Worm (Caenorhabditis elegans): ENCODE results near the gene R02E12.4.

R02E12.4 gene

DNA sequence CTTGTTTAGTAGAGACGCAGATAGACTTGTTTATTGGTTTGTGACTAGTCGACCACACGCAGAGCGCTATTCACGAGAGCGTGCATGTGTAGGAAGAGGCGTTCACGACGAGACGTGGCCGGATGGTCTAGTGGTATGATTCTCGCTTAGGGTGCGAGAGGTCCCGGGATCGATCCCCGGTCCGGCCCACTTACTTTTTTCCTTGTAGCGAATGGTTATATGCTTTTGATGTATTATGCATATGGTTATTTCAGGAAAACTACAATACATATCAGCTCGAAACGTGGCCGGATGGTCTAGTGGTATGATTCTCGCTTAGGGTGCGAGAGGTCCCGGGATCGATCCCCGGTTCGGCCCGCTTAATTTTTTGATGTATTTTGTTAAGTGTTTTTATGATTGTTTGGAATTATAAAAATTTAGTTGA is 35.1 kb upstream of the R02E12.4 start (continued):
- peak; percentile 14 for TF ChIP-seq ets-4 (GFP tag; optimal IDR thresholded peaks at IDR 0.05)
- peak; percentile 89 for TF ChIP-seq ztf-25 (GFP tag; IDR thresholded peaks at IDR 0.05)
- peak; percentile 56 for TF ChIP-seq madf-6 (GFP tag; IDR thresholded peaks at IDR 0.05)
- TF ChIP-seq egl-44 (GFP tag; IDR thresholded peaks at IDR 0.05), result peak; percentile 72; the same call in 1 of the 2 replicates
- peak; percentile 95 for TF ChIP-seq him-1 (tag; optimal IDR thresholded peaks at IDR 0.05)
- no peak for TF ChIP-seq nfya-2 (GFP tag; IDR thresholded peaks at IDR 0.05)
- no peak for TF ChIP-seq ztf-22 (GFP tag; optimal IDR thresholded peaks at IDR 0.05)
- TF ChIP-seq zim-3 (tag; optimal IDR thresholded peaks at IDR 0.05), result peak; percentile 47
- TF ChIP-seq ccch-3 (GFP tag; optimal IDR thresholded peaks at IDR 0.05), result peak; percentile 7
- TF ChIP-seq sptf-2 (GFP tag; optimal IDR thresholded peaks at IDR 0.05), result no peak
- peak; percentile 66 for TF ChIP-seq attf-3 (GFP tag; conservative IDR thresholded peaks at IDR 0.05)
- peak; percentile 67 for TF ChIP-seq F57A8.1 (GFP tag; optimal IDR thresholded peaks at IDR 0.05)
- no peak for TF ChIP-seq dpl-1 (GFP tag; optimal IDR thresholded peaks at IDR 0.05)
- TF ChIP-seq snpc-1.3 (tag; optimal IDR thresholded peaks at IDR 0.05; ENCODE audit: insufficient read depth), result peak; percentile 51
- TF ChIP-seq nfyb-1 (GFP tag; IDR thresholded peaks at IDR 0.05), result peak; percentile 89
- TF ChIP-seq snpc-4 (GFP tag; optimal IDR thresholded peaks at IDR 0.05), result peak; percentile 61
- peak; percentile 6 to 76 (median 54) for TF ChIP-seq snpc-4 (tag; optimal IDR thresholded peaks at IDR 0.05)
- TF ChIP-seq die-1 (tag; optimal IDR thresholded peaks at IDR 0.05), result peak; percentile 91
- peak; percentile 86; the same call in 1 of the 2 replicates for TF ChIP-seq cebp-2 (GFP tag; IDR thresholded peaks at IDR 0.05)
- TF ChIP-seq chd-7 (tag; optimal IDR thresholded peaks at IDR 0.05), result peak; percentile 94
- peak; percentile 8 for TF ChIP-seq T26A5.8 (tag; optimal IDR thresholded peaks at IDR 0.05)
- TF ChIP-seq nhr-90 (tag; optimal IDR thresholded peaks at IDR 0.05), result peak; percentile 90
- TF ChIP-seq attf-6 (GFP tag; IDR thresholded peaks at IDR 0.05), result peak; percentile 81; the same call in 1 of the 2 replicates
- TF ChIP-seq nfya-1 (tag; optimal IDR thresholded peaks at IDR 0.05; ENCODE audit: borderline replicate concordance, insufficient read depth), result no peak
- peak; percentile 88 for TF ChIP-seq Y56A3A.18 (GFP tag; IDR thresholded peaks at IDR 0.05)
- TF ChIP-seq hmg-1.2 (GFP tag; IDR thresholded peaks at IDR 0.05), result peak; percentile 86
- TF ChIP-seq dox-1 (GFP tag; IDR thresholded peaks at IDR 0.05), result peak; percentile 94
- peak; percentile 89 for TF ChIP-seq ceh-27 (GFP tag; optimal IDR thresholded peaks at IDR 0.05)
- TF ChIP-seq F10E7.11 (tag; optimal IDR thresholded peaks at IDR 0.05), result no peak
- TF ChIP-seq rcor-1 (GFP tag; IDR thresholded peaks at IDR 0.05), result peak; percentile 90
- TF ChIP-seq mcd-1 (GFP tag; IDR thresholded peaks at IDR 0.05), result peak; percentile 66
- peak; percentile 51 for TF ChIP-seq hlh-12 (tag; optimal IDR thresholded peaks at IDR 0.05)
- TF ChIP-seq rpc-1 (optimal IDR thresholded peaks at IDR 0.05), result peak; percentile 79
- TF ChIP-seq rpc-1 (tag; optimal IDR thresholded peaks at IDR 0.05), result peak; percentile 79
- TF ChIP-seq K11D2.4 (GFP tag; IDR thresholded peaks at IDR 0.05), result peak; percentile 75
- peak; percentile 87 for TF ChIP-seq ekl-4 (GFP tag; IDR thresholded peaks at IDR 0.05)
- peak; percentile 38 for TF ChIP-seq lsy-27 (tag; optimal IDR thresholded peaks at IDR 0.05; ENCODE audit: borderline replicate concordance, insufficient read depth)
- 0 out of 2 replicates have a peak, but pooled peaks have one; percentile 60 for TF ChIP-seq bed-2 (GFP tag; IDR thresholded peaks at IDR 0.05)
- no peak for TF ChIP-seq hlh-26 (GFP tag; conservative IDR thresholded peaks at IDR 0.05)
- peak; percentile 83 for TF ChIP-seq F52B5.7 (tag; optimal IDR thresholded peaks at IDR 0.05)

- peak; percentile 20 for TF ChIP-seq zim-3 (tag; optimal IDR thresholded peaks at IDR 0.05)
- no peak for TF ChIP-seq Y56A3A.18 (GFP tag; IDR thresholded peaks at IDR 0.05)
- TF ChIP-seq F39B2.1 (GFP tag; IDR thresholded peaks at IDR 0.05), result no peak
- 0 out of 2 replicates have a peak, but pooled peaks have one; percentile 29 for TF ChIP-seq Y53G8AR.9 (GFP tag; conservative IDR thresholded peaks at IDR 0.05)
- TF ChIP-seq ekl-4 (GFP tag; IDR thresholded peaks at IDR 0.05), result no peak
Observed at ce11 chrX:3970786-3971185, 34.3 kb upstream of the R02E12.4 start.

Measured in whole organism, young adult.